Worm (Caenorhabditis elegans): ENCODE measurements around the gene clec-158.

- TF ChIP-seq mls-2 (tag; optimal IDR thresholded peaks at IDR 0.05) (no peak), lsy-2 (tag; optimal IDR thresholded peaks at IDR 0.05) (no peak), unc-39 (tag; optimal IDR thresholded peaks at IDR 0.05) (no peak), mep-1 (tag; optimal IDR thresholded peaks at IDR 0.05) (no peak), blmp-1 (tag; optimal IDR thresholded peaks at IDR 0.05) (no peak), ces-1 (GFP tag; optimal IDR thresholded peaks at IDR 0.05) (peak; percentile 86), unc-62 (GFP tag; optimal IDR thresholded peaks at IDR 0.05) (no peak), snpc-4 (tag; optimal IDR thresholded peaks at IDR 0.05) (no peak), elt-1 (tag; optimal IDR thresholded peaks at IDR 0.05; ENCODE audit: borderline replicate concordance, insufficient read depth) (no peak), mab-5 (tag; optimal IDR thresholded peaks at IDR 0.05) (no peak), ceh-43 (GFP tag; optimal IDR thresholded peaks at IDR 0.05) (peak; percentile 41), tbx-8 (GFP tag; optimal IDR thresholded peaks at IDR 0.05) (no peak), nhr-28 (tag; optimal IDR thresholded peaks at IDR 0.05) (no peak), ceh-39 (tag; optimal IDR thresholded peaks at IDR 0.05) (no peak)
Measured at ce11 chrIII:6903056-6903977, 43.9 kb upstream of the clec-158 start, which contains the start of the genes brc-2 and T07E3.3.

All from whole organism, mixed stage, embryonic.